Fruit fly (Drosophila melanogaster) whole organism, embryonic: ENCODE data around the gene bib.

ENCODE experiments used
- Atf-2 ChIP-seq: fragments of 200-800 bp; sonication (Bioruptor generic); optimal IDR thresholded peaks from 2 replicates; lab custom pipeline; 2016; ENCODE audit warnings: missing biosample characterization, missing genetic modification characterization
- Bdp1 ChIP-seq: fragments of 200-800 bp; sonication (Bioruptor generic); optimal IDR thresholded peaks from 3 replicates; lab custom pipeline; 2016; ENCODE audit warnings: missing biosample characterization, missing genetic modification characterization
- CG11504 ChIP-seq: fragments of 200-800 bp; sonication (Bioruptor generic); optimal IDR thresholded peaks from 3 replicates; lab custom pipeline; 2019; ENCODE audit warnings: missing biosample characterization, mild to moderate bottlenecking, missing genetic modification characterization, moderate library complexity
- CG12071 ChIP-seq: fragments of 200-800 bp; sonication (Bioruptor generic); optimal IDR thresholded peaks from 3 replicates; lab custom pipeline; 2018; ENCODE audit warnings: missing biosample characterization, mild to moderate bottlenecking, missing genetic modification characterization
- CG12659 ChIP-seq: fragments of 200-800 bp; sonication (Bioruptor generic); optimal IDR thresholded peaks from 3 replicates; lab custom pipeline; 2017; ENCODE audit warnings: mild to moderate bottlenecking, missing biosample characterization, missing genetic modification reagents, missing genetic modification characterization
- CG13894 ChIP-seq: fragments of 200-800 bp; sonication (Bioruptor generic); optimal IDR thresholded peaks from 3 replicates; lab custom pipeline; 2018; ENCODE audit warnings: missing biosample characterization, mild to moderate bottlenecking, missing genetic modification characterization, moderate library complexity
- CG17328 ChIP-seq: fragments of 200-800 bp; sonication (Bioruptor generic); IDR thresholded peaks from 2 replicates; pipeline ENCODE4 v1.3.6; 2022; ENCODE audit warnings: missing biosample characterization, missing genetic modification characterization
- CG17912 ChIP-seq: fragments of 200-800 bp; sonication (Bioruptor generic); optimal IDR thresholded peaks from 2 replicates; lab custom pipeline; 2018; ENCODE audit warnings: missing biosample characterization, mild to moderate bottlenecking, missing genetic modification characterization
- CG2116 ChIP-seq: fragments of 200-800 bp; sonication (Bioruptor generic); optimal IDR thresholded peaks from 3 replicates; lab custom pipeline; 2018; ENCODE audit warnings: missing biosample characterization, mild to moderate bottlenecking, missing genetic modification characterization
- CG31388 ChIP-seq: fragments of 200-800 bp; sonication (Bioruptor generic); optimal IDR thresholded peaks from 2 replicates; lab custom pipeline; 2016; ENCODE audit warnings: missing biosample characterization, missing genetic modification characterization
- CG32772 ChIP-seq: fragments of 200-800 bp; sonication (Bioruptor generic); IDR thresholded peaks from 2 replicates; pipeline ENCODE4 v1.3.6; 2022; ENCODE audit warnings: missing biosample characterization, missing genetic modification characterization
- CG6272 ChIP-seq: fragments of 200-800 bp; sonication (Bioruptor generic); IDR thresholded peaks from 2 replicates; pipeline ENCODE4 v1.3.6; 2022; ENCODE audit warnings: missing biosample characterization, missing genetic modification characterization
- CG6689 ChIP-seq: fragments of 200-800 bp; sonication (Bioruptor generic); IDR thresholded peaks from 2 replicates; pipeline ENCODE4 v1.3.6; 2022; ENCODE audit warnings: missing biosample characterization, missing genetic modification characterization
- CG7786 ChIP-seq: fragments of 200-800 bp; sonication (Bioruptor generic); optimal IDR thresholded peaks from 2 replicates; lab custom pipeline; 2016; ENCODE audit warnings: missing biosample characterization, missing genetic modification characterization
- CG7839 ChIP-seq: fragments of 200-800 bp; sonication (Bioruptor generic); optimal IDR thresholded peaks from 3 replicates; lab custom pipeline; 2018; ENCODE audit warnings: missing biosample characterization, mild to moderate bottlenecking, missing genetic modification characterization, moderate library complexity
- CG7928 ChIP-seq: fragments of 200-800 bp; sonication (Bioruptor generic); optimal IDR thresholded peaks from 2 replicates; lab custom pipeline; 2017; ENCODE audit warnings: missing biosample characterization, mild to moderate bottlenecking, missing genetic modification characterization
- CG9876 ChIP-seq: fragments of 200-800 bp; sonication (Bioruptor generic); optimal IDR thresholded peaks from 2 replicates; lab custom pipeline; 2016; ENCODE audit warnings: missing biosample characterization, missing genetic modification characterization
- CkIIα-i1 ChIP-seq: fragments of 200-800 bp; sonication (Bioruptor generic); IDR thresholded peaks from 2 replicates; pipeline ENCODE4 v1.3.6; 2022; ENCODE audit warnings: missing biosample characterization, missing genetic modification characterization
- D19B ChIP-seq: fragments of 200-800 bp; sonication (Bioruptor generic); optimal IDR thresholded peaks from 2 replicates; lab custom pipeline; 2017; ENCODE audit warnings: missing biosample characterization, mild to moderate bottlenecking, missing genetic modification characterization
- E2f1 ChIP-seq: fragments of 200-800 bp; sonication (Bioruptor generic); IDR thresholded peaks from 2 replicates; pipeline ENCODE4 v1.3.6; 2022; ENCODE audit warnings: missing biosample characterization, missing genetic modification characterization
- Ets65A ChIP-seq: fragments of 200-800 bp; sonication (Bioruptor generic); peaks from one replicate; lab custom pipeline; 2016; ENCODE audit warnings: missing biosample characterization, missing genetic modification characterization
- Fer2 ChIP-seq: fragments of 200-800 bp; sonication (Bioruptor generic); optimal IDR thresholded peaks from 2 replicates; lab custom pipeline; 2018; ENCODE audit warnings: missing biosample characterization, mild to moderate bottlenecking, missing genetic modification characterization, moderate library complexity
- Hey ChIP-seq: fragments of 200-800 bp; sonication (Bioruptor generic); optimal IDR thresholded peaks from 3 replicates; lab custom pipeline; 2018; ENCODE audit warnings: missing biosample characterization, mild to moderate bottlenecking, missing genetic modification characterization
- Hr51 ChIP-seq, 2 experiments: fragments of 200-800 bp; sonication (Bioruptor generic); optimal IDR thresholded peaks; 2 replicates in 1 of 2; 3 replicates in 1 of 2; lab custom pipeline; 2016 to 2018; ENCODE audit warnings: missing biosample characterization in 2 of 2, missing genetic modification characterization in 2 of 2, mild to moderate bottlenecking in 1 of 2, moderate library complexity in 1 of 2
- Lim3 ChIP-seq: fragments of 200-800 bp; sonication (Bioruptor generic); IDR thresholded peaks from 2 replicates; pipeline ENCODE4 v1.3.6; 2022; ENCODE audit warnings: missing biosample characterization, missing genetic modification characterization
- Rx ChIP-seq: fragments of 200-800 bp; sonication (Bioruptor generic); IDR thresholded peaks from 2 replicates; pipeline ENCODE4 v1.3.6; 2022; ENCODE audit warnings: missing biosample characterization, missing genetic modification characterization
- Scr ChIP-seq: fragments of 200-800 bp; sonication (Bioruptor generic); IDR thresholded peaks from 2 replicates; pipeline ENCODE4 v1.3.6; 2022; ENCODE audit warnings: missing biosample characterization, missing genetic modification characterization; ENCODE audit not compliant: partially characterized antibody
- Sin3A ChIP-seq: fragments of >200 bp; optimal IDR thresholded peaks from 2 replicates; lab custom pipeline; 2018
- Six4 ChIP-seq: fragments of 200-800 bp; sonication (Bioruptor generic); optimal IDR thresholded peaks from 2 replicates; lab custom pipeline; 2016; ENCODE audit warnings: missing biosample characterization, missing genetic modification characterization
- Sox102F ChIP-seq: fragments of 200-800 bp; sonication (Bioruptor generic); optimal IDR thresholded peaks from 2 replicates; lab custom pipeline; 2018; ENCODE audit warnings: missing biosample characterization, mild to moderate bottlenecking, missing genetic modification characterization, moderate library complexity
- Taf1 ChIP-seq: fragments of 200-800 bp; sonication (Bioruptor generic); IDR thresholded peaks from 2 replicates; pipeline ENCODE4 v1.3.6; 2022; ENCODE audit warnings: missing biosample characterization, missing genetic modification characterization
- Xbp1 ChIP-seq: fragments of 200-800 bp; sonication (Bioruptor generic); optimal IDR thresholded peaks from 3 replicates; lab custom pipeline; 2016; ENCODE audit warnings: missing biosample characterization, mild to moderate bottlenecking, missing genetic modification characterization
- aop ChIP-seq: fragments of 200-800 bp; sonication (Bioruptor generic); IDR thresholded peaks from 2 replicates; pipeline ENCODE4 v1.3.6; 2022; ENCODE audit warnings: missing biosample characterization, missing genetic modification characterization
- ato ChIP-seq: fragments of 200-800 bp; sonication (Bioruptor generic); IDR thresholded peaks from 2 replicates; pipeline ENCODE4 v1.3.6; 2022; ENCODE audit warnings: missing biosample characterization, missing genetic modification characterization; ENCODE audit not compliant: partially characterized antibody
- chinmo ChIP-seq: fragments of 200-800 bp; sonication (Bioruptor generic); IDR thresholded peaks from 4 replicates; pipeline ENCODE4 v1.3.6; 2022; ENCODE audit warnings: missing biosample characterization, missing genetic modification characterization; ENCODE audit not compliant: partially characterized antibody
- danr ChIP-seq: fragments of 200-800 bp; sonication (Bioruptor generic); IDR thresholded peaks from 2 replicates; pipeline ENCODE4 v1.3.6; 2022; ENCODE audit warnings: missing biosample characterization, missing genetic modification characterization
- dmrt11E ChIP-seq: fragments of 200-800 bp; sonication (Bioruptor generic); optimal IDR thresholded peaks from 3 replicates; lab custom pipeline; 2018; ENCODE audit warnings: missing biosample characterization, mild to moderate bottlenecking, missing genetic modification characterization, moderate library complexity
- fd102C ChIP-seq: fragments of 200-800 bp; sonication (Bioruptor generic); optimal IDR thresholded peaks from 2 replicates; lab custom pipeline; 2018; ENCODE audit warnings: missing biosample characterization, mild to moderate bottlenecking, missing genetic modification characterization, moderate library complexity
- fu2 ChIP-seq: fragments of 200-800 bp; sonication (Bioruptor generic); optimal IDR thresholded peaks from 2 replicates; lab custom pipeline; 2016; ENCODE audit warnings: missing biosample characterization, missing genetic modification characterization
- ham ChIP-seq: fragments of 200-800 bp; sonication (Bioruptor generic); IDR thresholded peaks from 2 replicates; pipeline ENCODE4 v1.3.6; 2022; ENCODE audit warnings: missing biosample characterization, missing genetic modification characterization
- hbn ChIP-seq: fragments of 200-800 bp; sonication (Bioruptor generic); IDR thresholded peaks from 2 replicates; pipeline ENCODE4 v1.3.6; 2022; ENCODE audit warnings: missing biosample characterization, missing genetic modification characterization; ENCODE audit not compliant: partially characterized antibody
- inv ChIP-seq: fragments of 200-800 bp; sonication (Bioruptor generic); IDR thresholded peaks from 2 replicates; pipeline ENCODE4 v1.3.6; 2022; ENCODE audit warnings: missing biosample characterization, missing genetic modification characterization; ENCODE audit not compliant: partially characterized antibody
- jumu ChIP-seq: fragments of 200-800 bp; sonication (Bioruptor generic); optimal IDR thresholded peaks from 3 replicates; lab custom pipeline; 2016; ENCODE audit warnings: missing biosample characterization, missing genetic modification characterization
- pita ChIP-seq: fragments of 200-800 bp; sonication (Bioruptor generic); optimal IDR thresholded peaks from 2 replicates; lab custom pipeline; 2017; ENCODE audit warnings: missing biosample characterization, mild to moderate bottlenecking, missing genetic modification characterization
- scrt ChIP-seq: fragments of 200-800 bp; sonication (Bioruptor generic); optimal IDR thresholded peaks from 2 replicates; lab custom pipeline; 2018; ENCODE audit warnings: missing biosample characterization, mild to moderate bottlenecking, missing genetic modification characterization, moderate library complexity
- shn ChIP-seq: fragments of 200-800 bp; sonication (Bioruptor generic); optimal IDR thresholded peaks from 3 replicates; lab custom pipeline; 2016; ENCODE audit warnings: missing biosample characterization, missing genetic modification characterization
- sr ChIP-seq: fragments of 200-800 bp; sonication (Bioruptor generic); IDR thresholded peaks from 3 replicates; pipeline ENCODE4 v1.3.6; 2022; ENCODE audit warnings: missing biosample characterization, missing genetic modification characterization
- tgo ChIP-seq: fragments of 200-800 bp; sonication (Bioruptor generic); IDR thresholded peaks from 3 replicates; pipeline ENCODE4 v1.3.6; 2022; ENCODE audit warnings: missing biosample characterization, missing genetic modification characterization
- tx ChIP-seq: fragments of 200-800 bp; sonication (Bioruptor generic); optimal IDR thresholded peaks from 2 replicates; lab custom pipeline; 2016; ENCODE audit warnings: missing biosample characterization, missing genetic modification characterization
- unpg ChIP-seq: fragments of 200-800 bp; sonication (Bioruptor generic); optimal IDR thresholded peaks from 3 replicates; lab custom pipeline; 2018; ENCODE audit warnings: missing biosample characterization, mild to moderate bottlenecking, missing genetic modification characterization, moderate library complexity

Gene bib

DNA sequence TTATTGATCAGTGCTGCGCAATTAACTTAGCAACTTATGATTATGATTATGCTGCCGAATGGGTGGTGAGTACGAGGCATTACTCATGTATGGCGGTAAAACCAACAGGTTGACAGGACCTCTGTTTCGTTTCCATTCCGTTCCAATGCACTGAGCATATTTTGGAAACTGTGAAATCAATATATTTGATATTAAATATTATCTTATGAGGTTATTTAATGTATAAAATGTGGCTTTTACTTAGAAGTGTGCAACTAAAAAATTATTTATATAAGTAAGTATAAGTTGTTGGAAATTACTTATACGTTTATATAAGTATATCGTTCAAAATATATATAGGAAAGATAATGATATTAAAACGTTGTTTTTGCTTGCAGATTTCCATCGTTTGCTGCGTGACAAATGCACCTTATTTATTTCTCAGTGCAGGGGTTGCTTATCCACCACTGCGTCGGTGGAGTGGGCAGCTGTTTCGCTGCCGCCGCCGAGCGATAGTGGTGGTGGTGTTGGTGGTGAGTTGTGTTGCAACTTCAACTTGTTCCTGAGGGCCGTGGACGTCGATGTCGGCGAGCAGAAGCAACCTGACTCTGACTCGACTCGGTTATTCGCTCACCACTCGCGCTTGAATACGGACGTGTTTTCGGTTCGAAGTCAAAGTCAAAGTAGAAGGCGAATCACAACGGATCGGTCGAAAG is at the start of gene bib (continued):
- peak; percentile 58 for TF ChIP-seq CG32772 (GFP tag; lab: Robert Waterston, UW)
- TF ChIP-seq Six4: peak; percentile 81
- TF ChIP-seq CkIIα-i1 (GFP tag; lab: Robert Waterston, UW): no peak
- TF ChIP-seq hbn (GFP tag; lab: Robert Waterston, UW): no peak
- no peak for TF ChIP-seq fu2
- peak; percentile 56; the same call in 1 of the 2 replicates for TF ChIP-seq danr
- no peak for TF ChIP-seq aop (GFP tag; lab: Robert Waterston, UW)
- TF ChIP-seq dmrt11E (tag; lab: Kevin White, UChicago): peak; percentile 96
- TF ChIP-seq CG17328 (GFP tag; lab: Robert Waterston, UW): peak; percentile 69
- peak; percentile 91 for TF ChIP-seq CG7839 (tag; lab: Kevin White, UChicago)
- TF ChIP-seq CG17912 (GFP tag; lab: Kevin White, UChicago): no peak
- TF ChIP-seq D19B: peak; percentile 47
- no peak for TF ChIP-seq Ets65A
- no peak for TF ChIP-seq chinmo (GFP tag; lab: Robert Waterston, UW)
- TF ChIP-seq Rx (GFP tag; lab: Robert Waterston, UW): no peak
- peak; percentile 78 for TF ChIP-seq fd102C (GFP tag; lab: Kevin White, UChicago)
- TF ChIP-seq CG13894 (tag; lab: Kevin White, UChicago): peak; percentile 18
- peak; percentile 32 for TF ChIP-seq CG31388 (GFP tag; lab: Kevin White, UChicago)
- peak; percentile 58 for TF ChIP-seq tgo (GFP tag; lab: Robert Waterston, UW)
- peak; percentile 38; the same call in 1 of the 3 replicates for TF ChIP-seq sr (GFP tag; lab: Robert Waterston, UW)
- TF ChIP-seq inv: no peak
- TF ChIP-seq Lim3 (GFP tag; lab: Robert Waterston, UW): no peak
- no peak for TF ChIP-seq CG12071 (GFP tag; lab: Kevin White, UChicago)
- peak; percentile 36 for TF ChIP-seq Fer2
- TF ChIP-seq Sox102F (GFP tag; lab: Kevin White, UChicago): peak; percentile 84
- TF ChIP-seq CG2116 (GFP tag; lab: Kevin White, UChicago): peak; percentile 71
- no peak for TF ChIP-seq shn (GFP tag; lab: Kevin White, UChicago)
- TF ChIP-seq CG6272 (GFP tag; lab: Robert Waterston, UW): peak; percentile 46; the same call in 1 of the 2 replicates
- TF ChIP-seq pita: no peak
- TF ChIP-seq E2f1 (GFP tag; lab: Robert Waterston, UW): peak; percentile 66
- TF ChIP-seq scrt (GFP tag; lab: Kevin White, UChicago): peak; percentile 94
- TF ChIP-seq Xbp1 (GFP tag; lab: Kevin White, UChicago): peak; percentile 80
- TF ChIP-seq unpg (GFP tag; lab: Kevin White, UChicago): peak; percentile 84
- TF ChIP-seq tx (GFP tag; lab: Kevin White, UChicago): peak; percentile 12
- TF ChIP-seq Bdp1 (GFP tag; lab: Kevin White, UChicago): peak; percentile 35
- no peak for TF ChIP-seq ham
- TF ChIP-seq Atf-2 (GFP tag; lab: Kevin White, UChicago): no peak
- no peak for TF ChIP-seq jumu (GFP tag; lab: Kevin White, UChicago)
- peak; percentile 26 for TF ChIP-seq CG7928 (GFP tag; lab: Kevin White, UChicago)
- no peak for TF ChIP-seq ato
- TF ChIP-seq Hr51 (GFP tag; optimal IDR thresholded peaks at IDR 0.05; lab: Kevin White, UChicago): peak; percentile 54 to 81
- TF ChIP-seq CG7786 (GFP tag; lab: Kevin White, UChicago): peak; percentile 4
- no peak for TF ChIP-seq CG9876
- peak; percentile 22; the same call in 1 of the 2 replicates for TF ChIP-seq Scr (GFP tag; lab: Robert Waterston, UW)
- peak; percentile 89 for TF ChIP-seq CG11504 (tag; lab: Kevin White, UChicago)
- peak; percentile 85 for TF ChIP-seq CG12659 (GFP tag; lab: Kevin White, UChicago)
- TF ChIP-seq CG6689 (GFP tag; lab: Robert Waterston, UW): peak; percentile 80
- no peak for TF ChIP-seq Sin3A
- no peak for TF ChIP-seq Taf1
- TF ChIP-seq Hey (tag; lab: Kevin White, UChicago): no peak
